Worm (Caenorhabditis elegans): ENCODE data around the gene nsph-3.1.

Gene nsph-3.1

DNA sequence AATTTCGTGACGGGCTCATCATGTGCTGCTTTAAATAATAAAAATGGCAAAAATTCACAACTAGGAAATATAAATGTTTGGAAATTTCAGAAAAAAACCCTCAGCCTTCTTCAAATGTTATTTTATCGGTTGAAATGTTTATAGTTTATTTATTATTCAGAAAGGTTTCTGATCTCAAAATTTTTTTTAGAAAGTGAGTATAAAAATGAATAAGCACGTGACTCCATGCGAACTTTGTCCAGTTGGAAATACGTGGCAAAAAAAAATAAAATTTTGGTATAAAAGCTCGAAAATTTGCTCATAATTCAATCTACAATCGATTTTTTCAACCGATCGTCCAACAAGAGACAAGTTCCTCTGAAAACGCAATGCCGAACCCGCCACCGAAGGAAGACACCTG is at the start of gene nsph-3.1:
Gene nsph-3.1 (plus strand): TSS at position 301 of the 400 bp plus-strand sequence.
- TF ChIP-seq elt-2 (tag; optimal IDR thresholded peaks at IDR 0.05), result no peak
- no peak for TF ChIP-seq pha-4 (tag; optimal IDR thresholded peaks at IDR 0.05)
- no peak for TF ChIP-seq ceh-2 (tag; optimal IDR thresholded peaks at IDR 0.05)
- no peak for TF ChIP-seq hlh-8 (tag; optimal IDR thresholded peaks at IDR 0.05)
- no peak for TF ChIP-seq npax-4 (tag; optimal IDR thresholded peaks at IDR 0.05)
- TF ChIP-seq ceh-14 (tag; optimal IDR thresholded peaks at IDR 0.05), result no peak
- no peak for TF ChIP-seq pha-2 (tag; optimal IDR thresholded peaks at IDR 0.05)
- no peak for TF ChIP-seq hlh-6 (tag; optimal IDR thresholded peaks at IDR 0.05)
- TF ChIP-seq ceh-9 (tag; optimal IDR thresholded peaks at IDR 0.05), result no peak
- no peak for TF ChIP-seq lin-11 (tag; optimal IDR thresholded peaks at IDR 0.05)
- no peak for TF ChIP-seq fkh-10 (GFP tag; optimal IDR thresholded peaks at IDR 0.05)
- no peak for TF ChIP-seq unc-3 (GFP tag; conservative IDR thresholded peaks at IDR 0.05)
- TF ChIP-seq unc-3 (tag; optimal IDR thresholded peaks at IDR 0.05), result no peak
- no peak for TF ChIP-seq ets-4 (tag; optimal IDR thresholded peaks at IDR 0.05)
- no peak for TF ChIP-seq ceh-18 (tag; optimal IDR thresholded peaks at IDR 0.05)
- no peak for TF ChIP-seq ceh-22 (tag; optimal IDR thresholded peaks at IDR 0.05)
- TF ChIP-seq rnt-1 (tag; optimal IDR thresholded peaks at IDR 0.05), result no peak
- no peak for TF ChIP-seq nfya-1 (tag; optimal IDR thresholded peaks at IDR 0.05)
- TF ChIP-seq hlh-13 (GFP tag; optimal IDR thresholded peaks at IDR 0.05), result no peak

- TF ChIP-seq fkh-6 (tag; optimal IDR thresholded peaks at IDR 0.05) (no peak), unc-42 (tag; optimal IDR thresholded peaks at IDR 0.05) (no peak), ref-2 (tag; optimal IDR thresholded peaks at IDR 0.05) (no peak), zip-5 (tag; optimal IDR thresholded peaks at IDR 0.05) (no peak), pat-9 (tag; optimal IDR thresholded peaks at IDR 0.05) (no peak), hlh-30 (tag; optimal IDR thresholded peaks at IDR 0.05; ENCODE audit: insufficient read depth) (no peak), ceh-9 (tag; optimal IDR thresholded peaks at IDR 0.05) (no peak), npax-4 (tag; optimal IDR thresholded peaks at IDR 0.05) (no peak), odd-2 (tag; optimal IDR thresholded peaks at IDR 0.05) (no peak), unc-86 (tag; optimal IDR thresholded peaks at IDR 0.05) (no peak), C38D4.7 (GFP tag; optimal IDR thresholded peaks at IDR 0.05) (no peak), ceh-30 (tag; optimal IDR thresholded peaks at IDR 0.05) (no peak), dmd-4 (tag; optimal IDR thresholded peaks at IDR 0.05; ENCODE audit: borderline replicate concordance) (no peak)
These were observed 49.5 kb upstream of the nsph-3.1 start, which contains the start of gene srlf-30 for ce11 chrIV:10900083-10900482. Gene srlf-30, plus strand, starts transcription at chrIV:10900383.

DNA sequence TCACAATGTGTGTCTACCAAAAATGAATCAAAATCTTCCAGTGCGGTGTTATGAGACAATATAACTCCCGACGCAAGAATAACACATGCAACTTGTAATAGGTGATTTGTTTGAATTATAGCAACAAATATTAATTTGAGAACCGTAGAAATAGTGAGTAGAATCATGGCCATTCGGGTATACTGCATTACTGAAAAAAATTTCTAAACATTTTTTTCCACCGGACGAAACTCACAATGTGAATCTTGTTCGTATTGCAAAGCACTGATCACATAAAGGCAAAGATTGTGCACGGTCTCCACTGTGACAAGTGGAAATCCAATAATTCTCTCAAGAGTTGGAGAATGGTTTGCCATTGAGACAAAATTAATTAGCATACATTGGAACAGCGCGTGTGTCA is 47.1 kb upstream of the nsph-3.1 start:
- TF ChIP-seq ceh-2 (tag; optimal IDR thresholded peaks at IDR 0.05), result no peak
- TF ChIP-seq ceh-14 (tag; optimal IDR thresholded peaks at IDR 0.05), result no peak
- no peak for TF ChIP-seq sdc-2 (tag; optimal IDR thresholded peaks at IDR 0.05)
- TF ChIP-seq rnt-1 (tag; optimal IDR thresholded peaks at IDR 0.05), result no peak
- TF ChIP-seq hlh-30 (tag; optimal IDR thresholded peaks at IDR 0.05; ENCODE audit: insufficient read depth), result no peak
- TF ChIP-seq ceh-30 (tag; optimal IDR thresholded peaks at IDR 0.05), result no peak
- TF ChIP-seq pha-2 (tag; optimal IDR thresholded peaks at IDR 0.05), result no peak
- TF ChIP-seq hlh-6 (tag; optimal IDR thresholded peaks at IDR 0.05), result no peak
- TF ChIP-seq fax-1 (tag; optimal IDR thresholded peaks at IDR 0.05), result no peak

DNA sequence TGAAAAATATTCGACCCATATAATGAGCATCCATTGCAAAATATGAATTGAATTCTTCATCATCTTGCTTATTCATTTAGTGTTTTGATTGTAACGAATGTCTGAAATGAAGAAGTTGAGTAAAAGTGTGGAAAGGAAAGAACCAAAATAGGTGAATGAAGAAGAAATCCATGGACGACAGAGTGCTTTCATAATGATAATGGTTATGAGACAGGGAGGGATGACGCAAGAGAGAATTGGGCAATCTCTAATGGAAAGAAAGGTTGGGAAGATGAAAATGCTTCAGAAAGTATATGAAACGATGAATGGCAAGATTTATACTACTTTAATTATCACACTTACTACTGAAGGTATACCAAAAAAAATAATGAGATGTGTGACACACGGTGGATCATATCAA is 45.3 kb upstream of the nsph-3.1 start, which contains the start of gene ZK596.3:
Gene ZK596.3 (minus strand): TSS at position 101 of the 400 bp plus-strand sequence.
- TF ChIP-seq nhr-232 (tag; optimal IDR thresholded peaks at IDR 0.05) (no peak), Y22D7AL.16 (tag; optimal IDR thresholded peaks at IDR 0.05) (no peak), zip-5 (tag; optimal IDR thresholded peaks at IDR 0.05) (no peak), unc-3 (GFP tag; conservative IDR thresholded peaks at IDR 0.05) (no peak), unc-3 (tag; optimal IDR thresholded peaks at IDR 0.05) (no peak), pax-1 (tag; optimal IDR thresholded peaks at IDR 0.05) (no peak), hlh-13 (GFP tag; optimal IDR thresholded peaks at IDR 0.05) (no peak), elt-2 (tag; optimal IDR thresholded peaks at IDR 0.05) (no peak), ceh-24 (tag; optimal IDR thresholded peaks at IDR 0.05) (no peak), ref-2 (tag; optimal IDR thresholded peaks at IDR 0.05) (no peak), nhr-11 (tag; optimal IDR thresholded peaks at IDR 0.05) (no peak)

Measured in whole organism, late embryonic.